Worm (Caenorhabditis elegans): Measurements from ENCODE around the gene fbxa-67.

DNA sequence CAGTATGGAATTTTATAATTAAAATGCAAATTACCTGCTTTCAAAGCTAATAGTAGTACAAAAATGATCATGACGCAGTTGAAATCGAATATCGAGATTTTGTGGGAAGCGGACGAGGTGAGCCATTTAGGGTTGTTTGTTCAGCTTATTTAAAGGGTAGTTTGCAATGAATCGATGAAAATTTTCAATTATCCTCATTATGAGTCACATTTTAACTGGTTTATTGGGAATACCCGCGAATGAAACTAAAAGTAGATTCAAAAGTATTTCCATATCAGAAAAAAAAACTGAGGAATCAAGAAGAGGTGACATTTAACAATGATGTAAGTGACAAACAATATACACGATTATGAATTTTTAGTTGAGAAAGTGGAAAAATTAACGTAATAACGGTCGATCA lies 31.1 kb downstream of the fbxa-67 start, which contains the start of gene F23H11.7:
- TF ChIP-seq ceh-14 (tag; optimal IDR thresholded peaks at IDR 0.05) (no peak), ama-1 (optimal IDR thresholded peaks at IDR 0.05) (no peak), hlh-30 (tag; optimal IDR thresholded peaks at IDR 0.05; ENCODE audit: insufficient read depth) (no peak), ref-2 (tag; optimal IDR thresholded peaks at IDR 0.05) (no peak), hlh-6 (tag; optimal IDR thresholded peaks at IDR 0.05) (no peak), T23F11.4 (GFP tag; optimal IDR thresholded peaks at IDR 0.05) (no peak), pat-9 (tag; optimal IDR thresholded peaks at IDR 0.05) (no peak), ceh-48 (tag; optimal IDR thresholded peaks at IDR 0.05) (no peak), npax-4 (tag; optimal IDR thresholded peaks at IDR 0.05) (no peak), unc-55 (GFP tag; optimal IDR thresholded peaks at IDR 0.05) (no peak), ceh-2 (tag; optimal IDR thresholded peaks at IDR 0.05) (no peak)

Data from whole organism, late embryonic.